Fruit fly (Drosophila melanogaster): ENCODE measurements around the gene Amnionless.

Amnionless gene

dm6 chr2L:309812-310431 lies 21.0 kb upstream of the Amnionless start (continued):
- TF ChIP-seq CG18599 (GFP tag; optimal IDR thresholded peaks at IDR 0.05) = peak; percentile 35
- TF ChIP-seq CG1529 (GFP tag; optimal IDR thresholded peaks at IDR 0.05) = no peak
- peak; percentile 61; the same call in 2 of the 3 replicates for TF ChIP-seq ci (GFP tag; IDR thresholded peaks at IDR 0.05)
- TF ChIP-seq CG8290 (GFP tag; optimal IDR thresholded peaks at IDR 0.05) = no peak
- peak in 1 of 2 experiments; percentile 8 for TF ChIP-seq CG8290 (tag; optimal IDR thresholded peaks at IDR 0.05)
- no peak for TF ChIP-seq CG1647 (GFP tag; optimal IDR thresholded peaks at IDR 0.05)
- TF ChIP-seq usp (GFP tag; optimal IDR thresholded peaks at IDR 0.05) = no peak
- TF ChIP-seq Jarid2 (GFP tag; optimal IDR thresholded peaks at IDR 0.05) = peak; percentile 71
- TF ChIP-seq Drgx (GFP tag; IDR thresholded peaks at IDR 0.05) = peak; percentile 27; the same call in 1 of the 2 replicates
- peak; percentile 68 for TF ChIP-seq CG12769 (tag; optimal IDR thresholded peaks at IDR 0.05)
- TF ChIP-seq sob (GFP tag; IDR thresholded peaks at IDR 0.05) = peak; percentile 29; the same call in 1 of the 2 replicates
- peak; percentile 86 for TF ChIP-seq Deaf1 (tag; optimal IDR thresholded peaks at IDR 0.05)
- TF ChIP-seq Dbx (GFP tag; IDR thresholded peaks at IDR 0.05) = 0 out of 3 replicates have a peak, but pooled peaks have one; percentile 37

- TF ChIP-seq HLH54F (GFP tag; optimal IDR thresholded peaks at IDR 0.05) = peak; percentile 18
- no peak for TF ChIP-seq Nf-YA (GFP tag; IDR thresholded peaks at IDR 0.05)
- TF ChIP-seq HmgZ (tag; optimal IDR thresholded peaks at IDR 0.05) = no peak
- TF ChIP-seq CG10147 (GFP tag; optimal IDR thresholded peaks at IDR 0.05) = no peak
- TF ChIP-seq CG14710 (tag; optimal IDR thresholded peaks at IDR 0.05) = no peak
- TF ChIP-seq CG4707 (GFP tag; optimal IDR thresholded peaks at IDR 0.05) = no peak
- TF ChIP-seq CG17568 (GFP tag; optimal IDR thresholded peaks at IDR 0.05) = no peak
- TF ChIP-seq bowl (GFP tag; IDR thresholded peaks at IDR 0.05) = no peak
- no peak for TF ChIP-seq cwo (GFP tag; optimal IDR thresholded peaks at IDR 0.05)
- peak; percentile 13 for TF ChIP-seq gro (GFP tag; optimal IDR thresholded peaks at IDR 0.05)
- TF ChIP-seq ro (GFP tag; IDR thresholded peaks at IDR 0.05) = no peak
- no peak for TF ChIP-seq CG8765 (GFP tag; IDR thresholded peaks at IDR 0.05)
- TF ChIP-seq CG13287 (GFP tag; IDR thresholded peaks at IDR 0.05; ENCODE audit: partially characterized antibody) = no peak
- peak; percentile 9 for TF ChIP-seq CG18764 (GFP tag; optimal IDR thresholded peaks at IDR 0.05)
- TF ChIP-seq pum (GFP tag; optimal IDR thresholded peaks at IDR 0.05) = no peak
- no peak for TF ChIP-seq CG15269 (tag; optimal IDR thresholded peaks at IDR 0.05)
- TF ChIP-seq danr (GFP tag; IDR thresholded peaks at IDR 0.05) = no peak
- no peak for TF ChIP-seq CG15514 (GFP tag; optimal IDR thresholded peaks at IDR 0.05)
- no peak for TF ChIP-seq Nf-YB (GFP tag; optimal IDR thresholded peaks at IDR 0.05)
- no peak for TF ChIP-seq caup (GFP tag; optimal IDR thresholded peaks at IDR 0.05; ENCODE audit: severe bottlenecking)
- TF ChIP-seq CG10979 (tag; optimal IDR thresholded peaks at IDR 0.05) = no peak
- TF ChIP-seq CG17361 (GFP tag; IDR thresholded peaks at IDR 0.05) = 0 out of 3 replicates have a peak, but pooled peaks have one; percentile 12
- peak; percentile 4 for TF ChIP-seq Hsf (GFP tag; optimal IDR thresholded peaks at IDR 0.05)
- TF ChIP-seq CG2129 (GFP tag; IDR thresholded peaks at IDR 0.05; ENCODE audit: partially characterized antibody) = no peak
- no peak for TF ChIP-seq fru (optimal IDR thresholded peaks at IDR 0.05)
- TF ChIP-seq luna (GFP tag; optimal IDR thresholded peaks at IDR 0.05) = no peak
- TF ChIP-seq CG12659 (GFP tag; optimal IDR thresholded peaks at IDR 0.05) = no peak
- TF ChIP-seq CG13894 (tag; optimal IDR thresholded peaks at IDR 0.05) = peak; percentile 21
- peak; percentile 8 for TF ChIP-seq CG9609 (GFP tag; optimal IDR thresholded peaks at IDR 0.05)
- no peak for TF ChIP-seq CG4328 (GFP tag; optimal IDR thresholded peaks at IDR 0.05)
- no peak for TF ChIP-seq lola (GFP tag; optimal IDR thresholded peaks at IDR 0.05)
- no peak for TF ChIP-seq ssp (GFP tag; IDR thresholded peaks at IDR 0.05)
- TF ChIP-seq Max (GFP tag; optimal IDR thresholded peaks at IDR 0.05) = no peak
- TF ChIP-seq MTF-1 (GFP tag; optimal IDR thresholded peaks at IDR 0.05; ENCODE audit: borderline replicate concordance) = no peak
- no peak for TF ChIP-seq peb (GFP tag; IDR thresholded peaks at IDR 0.05)
- TF ChIP-seq pho (GFP tag; optimal IDR thresholded peaks at IDR 0.05) = no peak
Measured at dm6 chr2L:309177-309576, 20.2 kb upstream of the Amnionless start.
